Fruit fly (Drosophila melanogaster): ENCODE results near the gene CG4598.

The CG4598 gene

DNA sequence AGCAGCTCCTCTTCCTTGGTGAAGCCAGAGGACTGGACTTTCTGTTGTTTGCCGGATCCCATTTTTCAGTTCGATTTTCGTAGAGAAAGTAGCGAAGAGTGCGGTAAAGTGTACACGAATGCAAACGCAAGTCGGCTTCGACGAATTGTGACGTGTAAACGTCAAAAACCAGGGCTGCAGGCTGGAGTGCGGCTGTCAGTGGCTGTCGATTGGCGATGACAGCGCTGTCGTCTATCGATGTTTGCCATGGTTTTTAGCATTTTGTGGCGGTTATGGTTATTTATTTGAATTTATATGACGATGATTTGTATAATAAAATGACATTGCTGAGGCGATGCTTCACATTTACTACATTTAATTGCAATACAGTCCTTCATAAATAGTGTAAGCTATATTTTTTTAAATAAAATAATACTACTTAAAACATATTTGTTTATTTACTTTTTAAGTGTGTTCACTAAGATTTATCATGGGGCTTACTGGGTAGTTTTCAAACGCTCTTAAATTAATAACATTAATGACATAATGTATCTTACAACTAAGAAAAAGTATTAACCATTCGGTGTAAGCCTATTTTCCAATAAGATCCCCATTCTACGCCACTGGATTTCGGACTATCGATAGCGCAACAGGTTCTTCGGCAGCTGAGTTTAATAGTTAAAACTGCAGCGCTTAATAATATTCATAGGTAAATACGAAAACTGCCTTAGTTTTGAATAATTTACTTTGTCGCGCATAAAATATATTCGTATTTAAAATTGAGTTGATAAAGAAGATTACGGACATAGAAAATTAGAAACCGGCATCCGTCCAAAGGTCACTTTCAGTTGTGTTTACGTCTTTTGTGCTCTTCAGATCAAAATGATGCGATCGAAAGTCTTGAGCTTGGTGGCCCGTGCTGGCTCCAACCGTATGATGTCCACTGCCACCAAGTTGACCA is at the start of gene CG4598, which contains the start of gene CG5885:
CG4598 (plus strand) TSS at position 599 of the 940 bp plus-strand sequence.
CG5885 (minus strand) TSS at position 311 of the 940 bp plus-strand sequence.
- TF ChIP-seq toe (GFP tag; optimal IDR thresholded peaks at IDR 0.05) (peak; percentile 76), ovo (GFP tag; optimal IDR thresholded peaks at IDR 0.05) (no peak), cic (GFP tag; optimal IDR thresholded peaks at IDR 0.05) (peak; percentile 33), CG7101 (tag; optimal IDR thresholded peaks at IDR 0.05) (peak; percentile 70), CG33017 (tag; optimal IDR thresholded peaks at IDR 0.05) (peak; percentile 77), Mnt (GFP tag; optimal IDR thresholded peaks at IDR 0.05) (peak; percentile 18), CG14711 (tag; optimal IDR thresholded peaks at IDR 0.05) (peak; percentile 42), CG1620 (GFP tag; optimal IDR thresholded peaks at IDR 0.05) (peak; percentile 60), Hr96 (GFP tag; optimal IDR thresholded peaks at IDR 0.05) (peak; percentile 62), CG12768 (GFP tag; optimal IDR thresholded peaks at IDR 0.05) (peak; percentile 77), CG11617 (GFP tag; optimal IDR thresholded peaks at IDR 0.05) (peak; percentile 79), bab1 (GFP tag; optimal IDR thresholded peaks at IDR 0.05) (peak; percentile 45), Crg-1 (GFP tag; optimal IDR thresholded peaks at IDR 0.05) (peak; percentile 34), pad (GFP tag; optimal IDR thresholded peaks at IDR 0.05) (peak; percentile 23), kay (GFP tag; ENCODE audit: borderline replicate concordance) (no peak), tj (GFP tag; optimal IDR thresholded peaks at IDR 0.05) (peak; percentile 46), Clk (GFP tag; optimal IDR thresholded peaks at IDR 0.05) (peak; percentile 23), CG7045 (GFP tag; optimal IDR thresholded peaks at IDR 0.05) (peak; percentile 68), cnc (optimal IDR thresholded peaks at IDR 0.05) (no peak), CG5204 (GFP tag; optimal IDR thresholded peaks at IDR 0.05) (peak; percentile 63)

DNA sequence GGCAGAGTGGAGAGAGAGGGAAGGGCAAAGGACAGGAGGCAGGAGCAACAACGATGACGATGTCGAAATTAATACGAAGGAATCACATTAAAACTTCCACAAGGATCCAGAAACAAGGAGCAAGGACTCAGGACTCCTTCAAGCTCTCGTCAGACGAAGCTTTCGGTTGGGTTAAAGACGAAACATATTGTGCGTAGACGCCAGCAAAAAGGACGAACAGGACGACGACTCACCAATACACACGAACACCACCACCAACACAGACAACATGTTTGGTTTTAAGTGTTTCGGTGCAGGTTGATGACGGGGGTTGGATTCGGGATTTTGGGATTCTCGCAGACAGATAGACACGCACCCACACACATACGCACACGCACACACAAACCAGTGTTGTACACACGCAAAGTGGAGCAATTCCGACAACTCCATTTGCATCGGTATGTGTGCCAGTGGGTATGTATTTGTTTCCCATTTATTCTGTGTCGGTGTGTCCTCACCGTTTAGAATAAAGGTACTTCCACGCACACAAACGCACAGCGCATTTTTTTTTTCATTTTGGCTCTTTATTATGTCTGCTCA is 35.9 kb upstream of the CG4598 start:
- TF ChIP-seq tj (GFP tag; optimal IDR thresholded peaks at IDR 0.05) = no peak
- no peak for TF ChIP-seq pad (GFP tag; optimal IDR thresholded peaks at IDR 0.05)
- TF ChIP-seq ovo (GFP tag; optimal IDR thresholded peaks at IDR 0.05) = no peak
- no peak for TF ChIP-seq toe (GFP tag; optimal IDR thresholded peaks at IDR 0.05)
- no peak for TF ChIP-seq kay (GFP tag; ENCODE audit: borderline replicate concordance)
- no peak for TF ChIP-seq Clk (GFP tag; optimal IDR thresholded peaks at IDR 0.05)
- TF ChIP-seq CG5204 (GFP tag; optimal IDR thresholded peaks at IDR 0.05) = no peak
- TF ChIP-seq CG11617 (GFP tag; optimal IDR thresholded peaks at IDR 0.05) = no peak
- no peak for TF ChIP-seq bab1 (GFP tag; optimal IDR thresholded peaks at IDR 0.05)
- no peak for TF ChIP-seq CG7101 (tag; optimal IDR thresholded peaks at IDR 0.05)
- no peak for TF ChIP-seq CG14711 (tag; optimal IDR thresholded peaks at IDR 0.05)
- TF ChIP-seq Hr96 (GFP tag; optimal IDR thresholded peaks at IDR 0.05) = no peak
- TF ChIP-seq CG12768 (GFP tag; optimal IDR thresholded peaks at IDR 0.05) = no peak
- no peak for TF ChIP-seq Mnt (GFP tag; optimal IDR thresholded peaks at IDR 0.05)
- TF ChIP-seq cnc (optimal IDR thresholded peaks at IDR 0.05) = no peak
- TF ChIP-seq CG1620 (GFP tag; optimal IDR thresholded peaks at IDR 0.05) = no peak
- TF ChIP-seq cic (GFP tag; optimal IDR thresholded peaks at IDR 0.05) = no peak
- no peak for TF ChIP-seq CG33017 (tag; optimal IDR thresholded peaks at IDR 0.05)

DNA sequence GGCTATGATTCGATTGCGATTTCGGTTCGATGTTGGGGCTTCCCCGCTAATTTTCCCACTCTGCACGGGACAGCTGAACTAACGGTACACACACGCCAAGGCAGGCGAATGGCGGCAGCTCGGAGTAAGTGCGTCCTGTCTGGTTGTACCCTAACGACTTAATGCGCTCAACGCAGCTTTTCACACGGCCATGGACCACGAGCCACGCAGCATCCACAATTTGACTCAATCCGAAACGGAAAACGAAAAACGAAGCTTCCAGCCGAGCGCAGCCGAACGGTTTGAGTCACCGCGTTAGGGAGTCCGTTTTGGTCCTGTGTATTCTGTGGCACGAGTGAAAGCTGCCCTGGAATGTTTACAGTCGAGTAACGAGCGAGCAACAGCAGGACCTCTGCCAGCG is 32.3 kb upstream of the CG4598 start, which contains the start of gene nAChRalpha6:
nAChRalpha6 (minus strand) TSS at position 165 of the 400 bp plus-strand sequence.
- TF ChIP-seq pad (GFP tag; optimal IDR thresholded peaks at IDR 0.05) = no peak
- no peak for TF ChIP-seq kay (GFP tag; ENCODE audit: borderline replicate concordance)
- TF ChIP-seq cic (GFP tag; optimal IDR thresholded peaks at IDR 0.05) = no peak
- TF ChIP-seq bab1 (GFP tag; optimal IDR thresholded peaks at IDR 0.05) = no peak
- TF ChIP-seq CG11617 (GFP tag; optimal IDR thresholded peaks at IDR 0.05) = no peak
- TF ChIP-seq CG1620 (GFP tag; optimal IDR thresholded peaks at IDR 0.05) = no peak

DNA sequence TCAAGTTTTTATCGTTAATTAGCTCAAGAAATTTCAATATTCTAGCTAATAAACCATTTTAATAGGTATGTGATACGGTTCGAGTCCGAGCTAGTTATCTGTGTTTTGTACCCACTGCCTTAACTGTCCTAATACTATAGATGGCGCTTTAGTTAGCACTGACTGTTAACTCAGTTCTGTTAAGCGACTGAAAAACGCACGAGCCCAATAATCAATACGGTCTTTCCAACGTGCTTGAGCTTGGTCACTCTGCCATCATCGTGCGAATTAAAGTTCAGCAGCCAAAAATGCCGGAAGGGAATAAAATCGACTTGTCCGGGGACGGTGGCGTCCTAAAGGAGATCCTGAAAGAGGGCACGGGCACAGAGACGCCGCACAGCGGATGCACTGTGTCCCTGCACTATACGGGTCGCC is 30.6 kb upstream of the CG4598 start, which contains the start of gene Fkbp59:
Fkbp59 (plus strand) TSS at position 150 of the 414 bp plus-strand sequence.
- TF ChIP-seq Crg-1 (GFP tag; optimal IDR thresholded peaks at IDR 0.05) = no peak
- TF ChIP-seq CG14711 (tag; optimal IDR thresholded peaks at IDR 0.05) = no peak
- no peak for TF ChIP-seq tj (GFP tag; optimal IDR thresholded peaks at IDR 0.05)
- TF ChIP-seq pad (GFP tag; optimal IDR thresholded peaks at IDR 0.05) = no peak
- TF ChIP-seq CG7101 (tag; optimal IDR thresholded peaks at IDR 0.05) = peak; percentile 10
- no peak for TF ChIP-seq Clk (GFP tag; optimal IDR thresholded peaks at IDR 0.05)
- no peak for TF ChIP-seq CG7045 (GFP tag; optimal IDR thresholded peaks at IDR 0.05)
- TF ChIP-seq CG12768 (GFP tag; optimal IDR thresholded peaks at IDR 0.05) = no peak
- TF ChIP-seq Hr96 (GFP tag; optimal IDR thresholded peaks at IDR 0.05) = no peak
- peak; percentile 80 for TF ChIP-seq Mnt (GFP tag; optimal IDR thresholded peaks at IDR 0.05)
- TF ChIP-seq CG11617 (GFP tag; optimal IDR thresholded peaks at IDR 0.05) = no peak
- peak; percentile 25 for TF ChIP-seq CG33017 (tag; optimal IDR thresholded peaks at IDR 0.05)
- TF ChIP-seq bab1 (GFP tag; optimal IDR thresholded peaks at IDR 0.05) = peak; percentile 23
- TF ChIP-seq ovo (GFP tag; optimal IDR thresholded peaks at IDR 0.05) = peak; percentile 5
- no peak for TF ChIP-seq toe (GFP tag; optimal IDR thresholded peaks at IDR 0.05)
- TF ChIP-seq kay (GFP tag; ENCODE audit: borderline replicate concordance) = no peak
- TF ChIP-seq CG5204 (GFP tag; optimal IDR thresholded peaks at IDR 0.05) = no peak
- TF ChIP-seq cnc (optimal IDR thresholded peaks at IDR 0.05) = no peak
- peak; percentile 8 for TF ChIP-seq CG1620 (GFP tag; optimal IDR thresholded peaks at IDR 0.05)
- TF ChIP-seq cic (GFP tag; optimal IDR thresholded peaks at IDR 0.05) = no peak

DNA sequence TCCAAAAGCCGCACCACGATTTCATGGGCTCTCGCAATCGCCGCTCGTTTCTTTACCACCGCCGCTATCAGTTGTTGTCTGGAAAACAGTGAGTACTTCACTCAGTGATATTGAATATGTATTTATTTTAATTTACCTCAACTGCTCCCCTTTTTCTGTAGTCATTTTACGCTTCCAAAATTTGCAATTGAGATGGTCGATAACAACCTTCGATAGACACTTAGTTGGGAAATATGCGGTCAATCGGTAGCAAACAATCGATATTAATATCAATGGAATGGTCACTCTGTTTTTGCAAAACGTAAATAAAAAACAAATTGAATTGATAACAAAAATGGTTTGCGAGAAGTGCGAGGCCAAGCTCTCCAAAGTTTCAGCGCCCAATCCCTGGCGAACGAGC is 27.8 kb upstream of the CG4598 start, which contains the start of the genes CG34183 and CG4537:
CG34183 (minus strand) TSS at position 197 of the 400 bp plus-strand sequence.
CG4537 (plus strand) TSS at position 310 of the 400 bp plus-strand sequence.
- peak; percentile 35 for TF ChIP-seq bab1 (GFP tag; optimal IDR thresholded peaks at IDR 0.05)
- TF ChIP-seq Mnt (GFP tag; optimal IDR thresholded peaks at IDR 0.05) = peak; percentile 49
- no peak for TF ChIP-seq Hr96 (GFP tag; optimal IDR thresholded peaks at IDR 0.05)
- peak; percentile 34 for TF ChIP-seq CG1620 (GFP tag; optimal IDR thresholded peaks at IDR 0.05)
- peak; percentile 5 for TF ChIP-seq CG7101 (tag; optimal IDR thresholded peaks at IDR 0.05)
